Worm (Caenorhabditis elegans) whole organism, L3 larva: Measurements from ENCODE around the gene clc-27.

Experiments
- ama-1 ChIP-seq: fragments of 150-350 bp; optimal IDR thresholded peaks from 2 replicates; lab custom pipeline; 2018
- egl-27 ChIP-seq: sonication (generic microtip); optimal IDR thresholded peaks from 4 replicates; lab custom pipeline; 2017; ENCODE audit warnings: missing biosample characterization, missing genetic modification reagents, missing genetic modification characterization
- jun-1 ChIP-seq: fragments of 150-350 bp; optimal IDR thresholded peaks from 2 replicates; lab custom pipeline; 2014; ENCODE audit warnings: missing biosample characterization, missing genetic modification reagents, missing genetic modification characterization
- lin-15B ChIP-seq: fragments of 150-350 bp; optimal IDR thresholded peaks from 2 replicates; lab custom pipeline; 2014; ENCODE audit warnings: missing biosample characterization, missing genetic modification characterization
- lsy-12 ChIP-seq: sonication (generic microtip); optimal IDR thresholded peaks from 2 replicates; lab custom pipeline; 2016; ENCODE audit warnings: mild to moderate bottlenecking, missing genetic modification characterization, missing compliant biosample characterization
- mdl-1 ChIP-seq: fragments of 150-350 bp; optimal IDR thresholded peaks from 2 replicates; lab custom pipeline; 2014; ENCODE audit warnings: missing biosample characterization, missing genetic modification characterization
- nhr-12 ChIP-seq: fragments of 150-350 bp; optimal IDR thresholded peaks from 2 replicates; lab custom pipeline; 2014; ENCODE audit warnings: missing biosample characterization, missing genetic modification characterization
- nhr-28 ChIP-seq: fragments of 150-350 bp; optimal IDR thresholded peaks from 2 replicates; lab custom pipeline; 2014; ENCODE audit warnings: missing biosample characterization, missing genetic modification characterization
- nhr-76 ChIP-seq: fragments of 150-350 bp; sonication (generic microtip); optimal IDR thresholded peaks from 5 replicates; lab custom pipeline; 2014; ENCODE audit warnings: missing biosample characterization, missing genetic modification characterization
- sea-2 ChIP-seq: fragments of 150-350 bp; sonication (generic microtip); optimal IDR thresholded peaks from 4 replicates; lab custom pipeline; 2014; ENCODE audit warnings: missing biosample characterization, missing genetic modification reagents, missing genetic modification characterization
- skn-1 ChIP-seq: fragments of 150-350 bp; optimal IDR thresholded peaks from 2 replicates; lab custom pipeline; 2014; ENCODE audit warnings: missing biosample characterization, missing genetic modification characterization
- unc-39 ChIP-seq: sonication (generic microtip); optimal IDR thresholded peaks from 4 replicates; lab custom pipeline; 2017; ENCODE audit warnings: missing biosample characterization, missing genetic modification characterization
- unc-62 ChIP-seq: fragments of 150-350 bp; sonication (generic microtip); optimal IDR thresholded peaks from 4 replicates; lab custom pipeline; 2014; ENCODE audit warnings: missing biosample characterization, missing genetic modification reagents, missing genetic modification characterization

DNA sequence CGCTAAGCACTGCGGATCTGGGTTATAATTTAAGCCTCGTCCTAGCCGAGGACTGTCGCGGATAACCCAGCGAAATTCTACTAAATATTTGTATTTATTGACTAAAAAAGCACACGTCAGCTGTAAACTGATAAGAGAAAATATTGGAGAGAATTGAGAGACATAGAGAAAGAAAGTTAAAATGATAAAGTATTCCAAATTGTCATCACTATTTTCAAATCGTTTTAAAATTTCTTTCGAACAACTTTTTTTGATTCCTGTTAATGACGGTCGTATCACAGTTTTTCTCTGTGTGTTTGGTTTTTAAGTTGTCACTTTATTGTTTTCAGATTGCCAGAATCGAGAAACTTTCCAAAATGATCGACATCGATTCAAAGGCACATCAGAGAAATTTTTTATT, 46.2 kb upstream of the clc-27 start, which contains the start of gene fbxa-51:
- no peak for TF ChIP-seq mdl-1 (tag; lab: Kevin White, UChicago)
- no peak for TF ChIP-seq ama-1
- no peak for TF ChIP-seq nhr-12 (tag; lab: Kevin White, UChicago)
- TF ChIP-seq egl-27 (tag; lab: Kevin White, UChicago) = no peak
- TF ChIP-seq skn-1 (tag; lab: Kevin White, UChicago) = no peak
- TF ChIP-seq unc-39 = no peak
- TF ChIP-seq lsy-12 = no peak
- TF ChIP-seq unc-62 (GFP tag; lab: Kevin White, UChicago) = no peak
- no peak for TF ChIP-seq lin-15B
- no peak for TF ChIP-seq nhr-28 (tag; lab: Kevin White, UChicago)
- TF ChIP-seq jun-1 (tag; lab: Kevin White, UChicago) = no peak
- TF ChIP-seq sea-2 (GFP tag; lab: Kevin White, UChicago) = no peak
- TF ChIP-seq nhr-76 (tag; lab: Kevin White, UChicago) = no peak
